Worm (Caenorhabditis elegans): ENCODE data around the gene pgm-1.

DNA sequence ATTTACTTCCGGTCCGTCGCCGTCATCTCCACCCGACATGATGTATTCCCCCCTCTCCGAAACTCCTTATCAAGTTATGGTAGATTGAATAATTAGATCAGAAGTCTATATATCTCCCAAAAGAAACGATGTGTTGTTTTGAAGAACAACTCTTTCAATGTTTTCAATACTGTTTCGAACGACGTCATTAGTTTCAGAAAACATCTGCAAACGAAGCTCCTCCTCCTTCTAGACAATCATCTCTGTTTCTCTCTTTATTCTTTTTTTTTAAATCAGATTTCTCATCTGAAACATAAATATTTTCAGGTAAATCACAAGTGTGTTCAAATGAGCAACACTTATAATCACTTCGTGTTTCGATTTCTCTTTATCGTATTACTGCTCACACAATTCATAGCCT, 39.4 kb upstream of the pgm-1 start, which contains the start of gene T23B7.3:
- TF ChIP-seq mdt-29 (GFP tag; IDR thresholded peaks at IDR 0.05) (no peak), ces-1 (GFP tag; optimal IDR thresholded peaks at IDR 0.05) (no peak), unc-62 (GFP tag; optimal IDR thresholded peaks at IDR 0.05 in 1 of 2) (no peak), unc-62 (tag; optimal IDR thresholded peaks at IDR 0.05) (no peak), nhr-28 (tag; optimal IDR thresholded peaks at IDR 0.05) (no peak), lin-39 (tag; optimal IDR thresholded peaks at IDR 0.05) (no peak), ceh-82 (tag; optimal IDR thresholded peaks at IDR 0.05) (no peak), jun-1 (tag; optimal IDR thresholded peaks at IDR 0.05) (no peak), dve-1 (tag; optimal IDR thresholded peaks at IDR 0.05; ENCODE audit: insufficient read depth) (no peak), lsy-2 (tag; optimal IDR thresholded peaks at IDR 0.05) (no peak), attf-4 (tag; optimal IDR thresholded peaks at IDR 0.05) (no peak), php-3 (GFP tag; IDR thresholded peaks at IDR 0.05) (no peak)

Measured in whole organism, L4 larva.